Fruit fly (Drosophila melanogaster): ENCODE results near the gene CG31643.

Gene CG31643

DNA sequence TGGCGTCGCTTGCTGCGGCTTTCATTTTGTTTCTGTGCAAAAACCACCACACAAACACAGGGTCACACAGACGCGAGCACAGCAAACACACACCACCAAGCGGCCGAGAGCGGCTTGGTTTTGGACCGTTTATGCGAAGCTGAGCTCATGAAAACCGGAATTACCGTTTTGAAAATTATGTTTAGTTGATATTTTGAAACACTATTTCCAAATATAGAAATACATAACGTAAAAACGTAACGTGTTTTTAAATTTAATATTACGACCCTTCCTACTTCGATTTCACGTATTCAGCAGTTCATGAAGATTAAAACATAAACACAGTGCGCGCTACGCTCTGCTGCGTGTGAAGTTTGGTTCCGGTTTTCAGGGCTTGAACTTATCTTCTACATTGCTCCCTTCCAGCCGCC lies 13.3 kb downstream of the CG31643 start (continued):
- peak; percentile 82 for TF ChIP-seq CG2889 (GFP tag; IDR thresholded peaks at IDR 0.05)
- TF ChIP-seq Atf-2 (GFP tag; optimal IDR thresholded peaks at IDR 0.05) = peak; percentile 86
- TF ChIP-seq eve (GFP tag; optimal IDR thresholded peaks at IDR 0.05) = no peak
- peak; percentile 87 for TF ChIP-seq kay (GFP tag; optimal IDR thresholded peaks at IDR 0.05)
- peak; percentile 97 for TF ChIP-seq tap (tag; optimal IDR thresholded peaks at IDR 0.05)
- TF ChIP-seq knrl (GFP tag; IDR thresholded peaks at IDR 0.05; ENCODE audit: partially characterized antibody) = no peak
- TF ChIP-seq CG9817 (tag; optimal IDR thresholded peaks at IDR 0.05) = peak; percentile 94
- TF ChIP-seq al (GFP tag; IDR thresholded peaks at IDR 0.05) = peak; percentile 69
- TF ChIP-seq Oli (tag; optimal IDR thresholded peaks at IDR 0.05) = peak; percentile 95
- TF ChIP-seq lbe (GFP tag; optimal IDR thresholded peaks at IDR 0.05) = peak; percentile 93
- TF ChIP-seq Scr (GFP tag; IDR thresholded peaks at IDR 0.05; ENCODE audit: partially characterized antibody) = no peak
- peak; percentile 93 for TF ChIP-seq tin (GFP tag; optimal IDR thresholded peaks at IDR 0.05)
- peak; percentile 91 for TF ChIP-seq Ssrp (tag; optimal IDR thresholded peaks at IDR 0.05)
- TF ChIP-seq Hmx (GFP tag; optimal IDR thresholded peaks at IDR 0.05) = peak; percentile 79
- peak; percentile 86 for TF ChIP-seq NK7.1 (GFP tag; optimal IDR thresholded peaks at IDR 0.05)
- TF ChIP-seq CG12769 (tag; optimal IDR thresholded peaks at IDR 0.05) = no peak
- TF ChIP-seq CG4854 (GFP tag; optimal IDR thresholded peaks at IDR 0.05) = peak; percentile 95
- TF ChIP-seq CG2712 (tag; optimal IDR thresholded peaks at IDR 0.05) = peak; percentile 98
- TF ChIP-seq Kr (GFP tag; optimal IDR thresholded peaks at IDR 0.05) = peak; percentile 27
- TF ChIP-seq cato (GFP tag; optimal IDR thresholded peaks at IDR 0.05; ENCODE audit: borderline replicate concordance) = peak; percentile 82
- peak in 1 of 2 experiments; percentile 97 for TF ChIP-seq Hr78 (GFP tag; optimal IDR thresholded peaks at IDR 0.05)
- peak; percentile 85 for TF ChIP-seq Bdp1 (GFP tag; optimal IDR thresholded peaks at IDR 0.05)
- TF ChIP-seq ap (GFP tag; IDR thresholded peaks at IDR 0.05) = peak; percentile 89
- peak; percentile 96 for TF ChIP-seq CoRest (tag; optimal IDR thresholded peaks at IDR 0.05)
- peak; percentile 95 for TF ChIP-seq CG6254 (GFP tag; optimal IDR thresholded peaks at IDR 0.05)
- TF ChIP-seq CG17385 (GFP tag; optimal IDR thresholded peaks at IDR 0.05) = peak; percentile 94
- no peak for TF ChIP-seq amos (GFP tag; IDR thresholded peaks at IDR 0.05; ENCODE audit: partially characterized antibody)
- 0 out of 3 replicates have a peak, but pooled peaks have one; percentile 12 for TF ChIP-seq CG6791 (GFP tag; IDR thresholded peaks at IDR 0.05; ENCODE audit: partially characterized antibody)
- TF ChIP-seq shn (GFP tag; optimal IDR thresholded peaks at IDR 0.05) = peak; percentile 79
- TF ChIP-seq scrt (GFP tag; optimal IDR thresholded peaks at IDR 0.05) = peak; percentile 96
- no peak for TF ChIP-seq pita (GFP tag; optimal IDR thresholded peaks at IDR 0.05)
- peak; percentile 38 for TF ChIP-seq CG9797 (GFP tag; optimal IDR thresholded peaks at IDR 0.05)
- peak; percentile 96 for TF ChIP-seq nmo (GFP tag; optimal IDR thresholded peaks at IDR 0.05)
- TF ChIP-seq CG15479 (GFP tag; optimal IDR thresholded peaks at IDR 0.05) = no peak
- TF ChIP-seq esg (GFP tag; conservative IDR thresholded peaks at IDR 0.05) = peak; percentile 91
- TF ChIP-seq CG6689 (GFP tag; IDR thresholded peaks at IDR 0.05) = peak; percentile 94
- peak; percentile 94 for TF ChIP-seq tx (GFP tag; optimal IDR thresholded peaks at IDR 0.05)
- peak; percentile 85 for TF ChIP-seq zfh2 (GFP tag; optimal IDR thresholded peaks at IDR 0.05)
- TF ChIP-seq jing (GFP tag; optimal IDR thresholded peaks at IDR 0.05) = peak; percentile 85
- peak; percentile 97 for TF ChIP-seq caup (GFP tag; optimal IDR thresholded peaks at IDR 0.05; ENCODE audit: severe bottlenecking)
- TF ChIP-seq CG12744 (GFP tag; optimal IDR thresholded peaks at IDR 0.05) = peak; percentile 93
- no peak for TF ChIP-seq inv (GFP tag; IDR thresholded peaks at IDR 0.05; ENCODE audit: partially characterized antibody)
- peak; percentile 79 for TF ChIP-seq gsb (GFP tag; IDR thresholded peaks at IDR 0.05)
- peak; percentile 96 for TF ChIP-seq grau (tag; optimal IDR thresholded peaks at IDR 0.05)
- peak; percentile 95 for TF ChIP-seq sens-2 (GFP tag; IDR thresholded peaks at IDR 0.05)
- TF ChIP-seq CG11085 (GFP tag; IDR thresholded peaks at IDR 0.05) = peak; percentile 50; the same call in 1 of the 2 replicates
- TF ChIP-seq CG4282 (GFP tag; optimal IDR thresholded peaks at IDR 0.05) = peak; percentile 85
- peak; percentile 95 for TF ChIP-seq CG4424 (GFP tag; optimal IDR thresholded peaks at IDR 0.05)
- peak; percentile 75 for TF ChIP-seq Usf (GFP tag; optimal IDR thresholded peaks at IDR 0.05)
- peak; percentile 92 for TF ChIP-seq sima (GFP tag; optimal IDR thresholded peaks at IDR 0.05)

All from whole organism, embryonic.